Worm (Caenorhabditis elegans) whole organism, dauer: ENCODE data around the gene srh-269.

Source experiments
- unc-62 ChIP-seq: sonication (generic microtip); optimal IDR thresholded peaks from 2 replicates; lab custom pipeline; 2017; ENCODE audit warnings: missing biosample characterization, missing genetic modification reagents, missing genetic modification characterization

The srh-269 gene

DNA sequence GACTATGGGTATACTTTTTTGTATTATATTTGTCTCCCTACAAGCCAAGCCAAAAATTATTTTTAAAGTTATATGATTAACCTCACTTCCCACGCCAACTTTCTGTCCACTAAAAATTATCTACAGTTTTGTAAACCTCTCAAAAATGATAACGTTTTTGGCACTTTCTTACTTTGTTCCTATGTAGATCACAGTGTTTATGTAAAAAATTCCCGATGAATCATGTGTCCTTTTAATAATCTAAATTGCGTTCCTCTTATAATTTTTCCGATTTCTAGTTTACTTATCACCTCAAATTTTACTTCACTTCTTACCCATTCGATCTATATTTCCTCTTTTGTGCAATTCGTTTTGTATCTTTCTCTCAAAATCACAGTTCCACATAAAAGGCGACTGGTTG lies 12.5 kb upstream of the srh-269 start:
- no peak for TF ChIP-seq unc-62 (GFP tag; lab: Kevin White, UChicago)

DNA sequence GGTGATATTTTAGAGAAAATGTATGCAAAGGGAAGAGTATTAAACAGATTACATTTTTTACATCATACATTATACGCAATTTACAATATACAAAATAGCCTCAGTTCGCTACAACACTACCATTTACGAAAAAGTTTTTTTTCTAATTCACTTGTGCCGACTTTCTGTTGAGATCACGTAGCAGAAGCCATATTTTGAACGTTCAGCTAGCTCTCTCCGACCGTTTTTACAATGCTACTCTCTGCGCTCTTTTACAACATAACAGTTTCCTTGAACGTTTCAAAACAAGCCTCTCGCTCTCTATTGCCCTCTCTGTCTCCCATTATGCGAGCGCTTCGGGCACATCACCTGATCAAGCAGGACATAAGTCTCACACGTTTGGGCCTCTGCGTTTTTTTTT lies 11.3 kb upstream of the srh-269 start, which contains the start of gene T03E6.8:
TSS of gene T03E6.8 (minus strand) at position 101 of the 400 bp plus-strand sequence.
- no peak for TF ChIP-seq unc-62 (GFP tag; lab: Kevin White, UChicago)

DNA sequence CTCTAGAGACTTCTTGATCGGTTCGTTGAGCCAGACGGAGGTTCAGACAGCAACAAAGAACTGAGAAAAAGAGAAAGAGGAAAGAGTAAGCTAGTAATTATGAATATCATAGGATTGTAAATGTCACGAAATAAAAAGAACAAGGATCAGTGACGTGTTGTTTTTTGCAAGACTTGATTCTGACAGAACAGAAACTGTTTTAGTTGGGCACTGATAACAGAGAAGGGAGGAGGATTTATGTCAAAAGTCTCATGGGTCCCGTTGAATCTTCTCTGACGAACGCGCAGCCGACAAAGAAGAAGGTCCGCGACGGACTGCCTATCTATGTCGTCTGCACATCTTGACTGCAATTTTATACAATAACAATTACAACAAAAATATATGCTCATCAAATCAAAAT lies 8.8 kb upstream of the srh-269 start, which contains the start of gene T03E6.9:
TSS of gene T03E6.9 (minus strand) at position 101 of the 400 bp plus-strand sequence.
- TF ChIP-seq unc-62 (GFP tag; lab: Kevin White, UChicago), result no peak

DNA sequence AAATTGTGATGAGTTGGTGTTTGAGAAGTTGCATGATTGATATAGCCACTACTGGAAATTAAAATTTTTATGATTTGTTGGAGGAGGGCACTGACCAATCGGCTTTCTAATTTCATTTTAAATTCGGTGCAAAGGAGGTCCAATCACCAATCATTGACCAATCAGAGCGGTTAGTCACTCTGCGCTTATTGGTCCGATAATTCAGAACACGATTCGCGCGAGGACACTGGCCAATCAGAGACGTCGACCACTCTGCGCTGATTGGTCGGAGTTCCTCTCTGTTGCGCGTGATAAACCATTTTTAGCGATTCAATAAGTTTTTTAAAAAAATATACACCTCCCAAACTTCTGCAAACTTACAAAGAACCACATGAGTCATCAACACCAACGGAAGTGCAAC lies 8.0 kb upstream of the srh-269 start:
- TF ChIP-seq unc-62 (GFP tag; lab: Kevin White, UChicago), result no peak

DNA sequence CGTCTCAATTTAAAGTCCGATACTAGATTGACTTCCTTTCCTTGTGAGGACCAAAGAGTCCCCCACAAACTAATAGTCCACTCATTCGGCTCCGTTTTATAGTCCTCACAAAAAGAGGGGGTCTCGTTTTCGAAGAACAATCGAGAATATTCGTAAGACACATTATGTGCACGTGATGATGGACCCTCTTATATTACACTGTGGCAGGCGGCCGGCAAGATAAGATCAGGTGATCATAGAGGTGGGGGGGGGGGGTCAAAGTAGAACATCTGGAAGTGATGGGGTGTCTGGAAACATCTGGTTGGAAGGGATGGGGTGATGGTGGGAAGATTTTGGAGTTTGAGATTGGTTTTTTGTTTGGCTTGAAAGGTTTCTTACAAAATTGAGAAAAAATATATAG lies 6.6 kb upstream of the srh-269 start:
- no peak for TF ChIP-seq unc-62 (GFP tag; lab: Kevin White, UChicago)

DNA sequence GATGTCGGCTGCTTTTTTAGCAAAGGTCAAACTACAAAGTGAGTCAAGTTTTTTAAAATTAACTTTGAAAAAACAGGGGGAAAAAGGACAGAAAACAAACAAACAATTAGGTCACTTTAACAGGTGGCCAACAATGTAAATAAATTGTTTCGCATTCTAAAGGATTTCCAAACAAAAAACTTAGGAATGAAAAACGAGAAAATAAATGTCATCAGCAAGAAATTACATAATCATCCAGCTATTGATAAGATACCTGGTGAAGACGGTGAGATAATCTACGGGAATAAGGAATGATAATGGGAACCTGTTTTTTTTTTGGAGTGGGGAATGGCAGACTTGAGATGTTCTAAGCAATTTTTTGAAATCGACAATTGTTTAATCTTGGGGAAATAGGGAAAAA lies 4.3 kb upstream of the srh-269 start:
- TF ChIP-seq unc-62 (GFP tag; lab: Kevin White, UChicago), result no peak

DNA sequence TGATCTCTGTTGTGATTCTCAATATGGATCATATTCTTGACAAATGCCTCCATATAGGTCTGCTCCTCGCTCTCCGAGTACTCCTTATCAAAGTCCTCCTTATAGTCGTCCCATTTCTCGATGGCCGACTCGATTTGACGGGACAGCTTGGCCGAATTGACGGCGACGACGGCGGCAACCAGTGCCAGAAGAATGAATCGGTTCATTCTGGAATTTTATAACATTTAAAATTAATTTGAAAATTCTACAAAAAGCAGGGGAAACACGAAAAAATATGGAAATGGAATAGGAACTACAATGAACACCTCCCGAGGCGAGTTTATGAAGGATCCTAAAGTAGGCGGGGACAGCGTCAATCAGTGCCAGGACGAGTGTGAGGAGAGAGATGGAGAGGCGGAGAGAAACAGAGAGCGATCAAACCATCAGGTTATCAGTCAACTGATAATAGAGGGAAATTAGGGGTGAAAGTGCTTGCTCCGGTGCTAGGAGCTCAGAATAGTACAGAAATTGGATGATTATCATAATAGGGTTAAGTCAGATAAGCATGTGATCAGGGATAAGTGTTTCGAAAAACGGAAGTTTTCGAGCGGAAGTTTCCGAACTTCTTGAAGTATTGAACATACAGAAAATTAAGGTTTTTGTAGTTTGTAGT lies 3.4 kb upstream of the srh-269 start, which contains the start of gene cpl-1:
TSS of gene cpl-1 (minus strand) at position 207 of the 652 bp plus-strand sequence.
- TF ChIP-seq unc-62 (GFP tag; lab: Kevin White, UChicago), result no peak

DNA sequence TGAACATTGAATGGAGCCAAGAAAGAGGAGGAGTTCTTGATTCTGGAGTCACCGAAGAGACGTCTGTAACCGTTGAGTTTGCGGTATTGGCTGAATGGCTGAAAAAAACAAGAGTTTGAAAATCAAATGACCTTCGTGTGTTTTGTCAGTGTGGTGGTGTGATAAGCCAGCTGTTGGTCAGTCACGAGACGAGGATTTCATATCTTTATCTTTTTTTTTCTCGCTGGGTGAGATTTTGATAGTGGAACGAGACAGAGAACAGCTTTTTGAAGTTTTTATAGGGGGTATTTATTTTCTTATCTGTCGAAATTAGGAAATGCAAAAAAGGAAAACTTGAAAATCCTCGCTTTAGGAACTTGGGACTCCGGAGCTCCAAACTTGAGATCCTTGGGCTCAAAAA lies 2.7 kb upstream of the srh-269 start:
- TF ChIP-seq unc-62 (GFP tag; lab: Kevin White, UChicago), result no peak

DNA sequence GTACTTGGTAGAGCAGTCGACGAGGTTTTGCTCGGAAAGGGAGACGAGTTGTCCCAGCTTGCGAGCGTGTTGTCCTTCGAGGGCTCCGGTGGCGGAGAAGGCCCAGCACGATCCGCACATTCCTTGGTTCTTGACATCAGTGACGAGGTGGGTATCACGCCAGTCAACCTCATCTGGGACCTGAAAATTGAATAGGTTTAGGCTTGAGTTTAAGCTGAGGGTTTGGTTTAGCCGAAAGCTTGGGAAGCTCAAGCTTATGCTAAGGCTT lies 1.9 kb upstream of the srh-269 start:
- TF ChIP-seq unc-62 (GFP tag; lab: Kevin White, UChicago), result no peak

DNA sequence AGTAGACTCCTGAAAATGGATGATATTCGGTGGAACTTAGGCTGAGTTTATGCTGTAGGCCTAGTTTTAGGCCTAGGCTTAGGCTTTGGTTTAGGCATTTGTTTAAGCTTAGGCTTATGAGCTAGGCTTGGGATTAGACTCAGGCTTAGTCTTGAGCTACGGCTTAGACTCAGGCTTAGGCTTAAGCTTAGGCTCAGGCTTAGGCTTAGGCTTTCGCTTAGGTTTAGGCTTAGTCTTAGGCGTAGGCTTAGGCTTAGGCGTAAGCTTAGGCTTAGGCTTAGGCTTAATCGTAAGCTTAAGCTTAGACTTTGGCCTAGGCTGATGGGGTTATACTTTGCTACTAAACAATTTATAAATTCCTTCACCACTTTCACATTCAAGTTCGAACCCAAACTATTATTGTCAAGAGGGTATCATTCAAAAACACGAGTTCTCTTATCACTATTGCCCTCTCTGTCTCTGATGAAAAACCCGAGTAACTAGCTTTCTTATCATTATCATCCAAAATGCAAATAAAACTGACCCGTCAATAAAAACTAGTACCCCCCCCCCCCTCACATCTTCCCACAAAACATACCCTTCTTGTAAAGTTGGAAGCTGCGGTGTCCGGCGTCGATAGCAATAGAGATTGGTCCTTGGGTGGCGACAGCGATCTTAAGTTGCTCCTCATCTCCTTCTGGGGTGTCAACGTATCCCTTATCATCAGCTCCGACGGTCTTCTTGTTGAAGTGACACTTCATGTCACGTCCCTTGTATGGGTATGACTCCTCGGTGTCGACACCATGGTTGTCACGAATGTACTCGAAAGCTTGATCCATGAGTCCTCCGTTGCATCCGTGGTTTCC lies 1.3 kb upstream of the srh-269 start:
- TF ChIP-seq unc-62 (GFP tag; lab: Kevin White, UChicago), result no peak

DNA sequence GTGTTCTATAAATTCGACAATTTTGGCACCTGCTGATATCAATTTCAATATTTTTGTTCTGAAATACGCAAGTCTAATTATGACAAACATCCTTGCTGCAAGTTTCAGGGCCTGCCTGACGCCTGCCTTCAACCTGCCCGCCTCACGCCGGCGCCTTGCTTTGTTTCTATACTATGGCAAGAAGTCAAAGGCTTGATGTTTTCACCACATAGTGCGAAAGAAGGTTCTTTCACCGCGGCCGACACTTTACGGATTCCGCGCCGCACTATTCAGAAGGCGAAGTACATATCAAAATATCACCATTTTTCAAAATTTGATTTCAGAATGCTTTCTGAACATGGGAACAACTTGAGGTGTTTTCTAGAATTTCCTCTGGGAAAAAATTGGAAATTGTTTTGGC lies 2.4 kb downstream of the srh-269 start:
- TF ChIP-seq unc-62 (GFP tag; lab: Kevin White, UChicago), result no peak

DNA sequence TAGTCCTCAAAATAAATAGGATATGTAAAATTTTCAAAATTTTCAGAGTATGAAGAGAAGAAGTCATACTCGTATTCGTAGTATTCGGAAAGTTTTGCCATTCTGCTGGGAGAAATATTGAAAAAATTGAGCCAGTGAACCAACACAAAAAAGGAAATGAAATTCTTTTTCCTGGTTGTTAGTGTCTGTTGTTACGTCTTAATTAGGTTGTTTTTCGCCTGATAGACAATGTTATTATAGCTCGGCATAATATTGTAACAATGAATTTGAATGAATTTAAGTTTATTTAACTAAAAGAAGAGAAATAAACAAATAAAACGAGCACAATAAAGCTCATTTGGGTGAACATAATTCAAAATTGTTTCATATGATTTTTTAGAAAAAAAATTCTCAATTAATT lies 3.4 kb downstream of the srh-269 start, which contains the start of gene srw-73:
TSS of gene srw-73 (minus strand) at position 101 of the 400 bp plus-strand sequence.
- no peak for TF ChIP-seq unc-62 (GFP tag; lab: Kevin White, UChicago)

DNA sequence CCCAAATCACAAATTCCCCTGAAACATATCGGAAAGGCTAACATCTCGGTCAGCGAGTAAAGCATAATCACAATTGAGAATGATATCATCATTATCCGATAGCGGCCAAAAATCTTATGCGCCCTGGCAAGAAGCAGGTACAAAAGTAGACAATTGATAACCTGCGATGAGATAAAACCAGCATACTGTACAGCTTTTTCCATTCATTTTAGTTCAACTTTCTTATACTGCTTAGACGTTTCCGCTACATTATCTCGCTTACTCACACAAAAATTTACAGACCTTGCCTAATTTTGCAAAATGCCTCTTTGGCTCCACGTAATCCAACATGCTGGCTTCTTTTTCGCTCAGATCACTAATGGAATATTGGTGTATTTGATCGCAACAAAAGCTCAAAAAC lies 8.9 kb downstream of the srh-269 start, which contains the start of gene str-150:
TSS of gene str-150 (plus strand) at position 301 of the 400 bp plus-strand sequence.
- no peak for TF ChIP-seq unc-62 (GFP tag; lab: Kevin White, UChicago)

DNA sequence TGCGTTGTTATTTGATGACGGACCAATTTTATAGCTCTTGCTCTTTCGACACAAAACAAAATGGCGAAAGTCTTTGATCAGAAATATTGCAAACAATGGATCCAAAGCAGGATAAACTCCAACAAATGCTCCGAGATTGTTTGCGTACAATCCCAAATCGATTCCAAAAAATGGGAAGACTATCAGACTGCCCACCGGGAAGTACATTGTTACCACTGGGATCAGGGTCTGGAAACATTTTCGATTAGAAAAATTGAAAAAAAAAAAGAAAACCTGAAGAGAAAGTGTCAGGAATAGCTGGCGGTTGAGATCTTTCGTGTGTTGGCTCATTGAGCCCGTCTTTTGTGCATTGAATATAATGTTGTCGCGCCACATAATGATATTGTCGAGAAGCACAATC lies 10.8 kb downstream of the srh-269 start:
- no peak for TF ChIP-seq unc-62 (GFP tag; lab: Kevin White, UChicago)

DNA sequence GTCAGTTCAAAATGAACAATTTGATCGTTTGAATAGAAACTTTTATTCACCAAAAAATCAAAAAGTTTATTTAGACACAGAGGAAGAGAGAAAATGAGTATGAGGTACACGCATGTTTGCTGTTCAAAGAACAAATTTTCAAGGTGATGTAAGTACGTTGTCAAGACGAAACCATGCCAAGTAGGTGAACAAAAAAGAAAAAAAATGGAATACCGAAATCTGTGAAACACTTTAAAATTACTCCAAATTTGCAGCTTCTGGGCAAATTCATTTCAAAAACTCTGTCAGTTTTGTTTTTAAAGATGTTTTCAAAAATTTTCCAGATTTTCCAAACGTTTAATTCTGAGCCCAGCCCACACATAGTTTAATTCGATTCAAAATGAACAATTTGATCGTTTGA lies 11.4 kb downstream of the srh-269 start, which contains the start of gene nhr-271:
TSS of gene nhr-271 (minus strand) at position 101 of the 400 bp plus-strand sequence.
- no peak for TF ChIP-seq unc-62 (GFP tag; lab: Kevin White, UChicago)

DNA sequence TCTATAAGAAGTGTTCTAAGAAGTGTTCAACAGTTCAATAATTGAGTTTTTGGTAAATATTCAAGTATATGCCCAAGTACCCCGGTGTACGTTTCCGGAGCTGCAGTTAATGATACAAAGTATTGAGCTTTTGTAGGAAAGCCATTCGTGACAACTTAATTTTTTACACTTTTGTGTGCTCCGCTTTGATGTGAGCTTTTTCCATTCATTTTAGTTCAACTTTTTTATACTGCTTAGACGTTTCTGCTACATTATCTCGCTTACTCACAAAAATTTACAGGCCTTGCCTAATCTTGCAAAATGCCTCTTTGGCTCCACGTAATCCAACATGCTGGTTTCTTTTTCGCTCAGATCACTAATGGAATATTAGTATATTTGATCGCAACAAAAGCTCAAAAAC lies 15.9 kb downstream of the srh-269 start, which contains the start of gene str-151:
TSS of gene str-151 (plus strand) at position 301 of the 400 bp plus-strand sequence.
- no peak for TF ChIP-seq unc-62 (GFP tag; lab: Kevin White, UChicago)
